Worm (Caenorhabditis elegans): Measurements from ENCODE around the gene pho-10.

DNA sequence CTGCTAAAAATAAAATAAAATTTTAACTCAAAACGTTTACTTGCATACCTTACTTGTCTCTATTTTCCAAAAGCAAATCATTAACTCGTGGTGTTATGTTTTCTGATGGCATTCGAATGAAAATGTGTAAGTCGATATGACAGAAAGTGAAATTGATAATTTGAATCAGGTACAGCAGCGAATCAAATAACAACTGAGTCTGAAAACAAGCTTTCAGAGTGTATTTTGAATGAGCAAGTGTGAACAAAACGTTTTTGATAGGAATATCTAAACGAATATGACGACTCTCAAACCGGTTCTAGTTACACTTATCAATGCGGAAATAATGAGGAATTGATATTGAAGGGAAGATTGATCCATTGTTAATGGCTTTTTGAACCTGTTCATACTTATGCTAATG is 49.3 kb downstream of the pho-10 start, which contains the start of gene chil-7:
- no peak for TF ChIP-seq klf-2 (GFP tag; conservative IDR thresholded peaks at IDR 0.05)
- no peak for TF ChIP-seq ref-1 (GFP tag; conservative IDR thresholded peaks at IDR 0.05)
- no peak for TF ChIP-seq T22C8.4 (GFP tag; IDR thresholded peaks at IDR 0.05)
